Fruit fly (Drosophila melanogaster) whole organism, embryonic: Measurements from ENCODE around the gene hob.

Experiments used
- Abd-B ChIP-seq: fragments of 200-800 bp; sonication (Bioruptor generic); optimal IDR thresholded peaks from 2 replicates; lab custom pipeline; 2018; ENCODE audit warnings: missing biosample characterization, mild to moderate bottlenecking, missing genetic modification characterization, moderate library complexity
- Asciz ChIP-seq: fragments of 200-800 bp; sonication (Bioruptor generic); optimal IDR thresholded peaks from 2 replicates; lab custom pipeline; 2017; ENCODE audit warnings: missing biosample characterization, mild to moderate bottlenecking, missing genetic modification characterization, missing genetic modification reagents
- Atf-2 ChIP-seq: fragments of 200-800 bp; sonication (Bioruptor generic); optimal IDR thresholded peaks from 2 replicates; lab custom pipeline; 2016; ENCODE audit warnings: missing biosample characterization, missing genetic modification characterization
- Awh ChIP-seq: fragments of 200-800 bp; sonication (Bioruptor generic); IDR thresholded peaks from 2 replicates; pipeline ENCODE4, ENCODE4 v1.3.6; 2022; ENCODE audit warnings: missing biosample characterization, missing genetic modification characterization
- Bteb2 ChIP-seq: fragments of 200-800 bp; sonication (Bioruptor generic); optimal IDR thresholded peaks from 2 replicates; lab custom pipeline; 2016; ENCODE audit warnings: missing biosample characterization, missing genetic modification characterization
- CG11456 ChIP-seq: fragments of 200-800 bp; sonication (Bioruptor generic); IDR thresholded peaks from 3 replicates; pipeline ENCODE4 v1.3.6; 2022; ENCODE audit warnings: missing biosample characterization, missing genetic modification characterization
- CG11696 ChIP-seq: fragments of 200-800 bp; sonication (Bioruptor generic); IDR thresholded peaks from 2 replicates; pipeline ENCODE4 v1.3.6; 2022; ENCODE audit warnings: missing biosample characterization, missing genetic modification characterization
- CG1233 ChIP-seq: fragments of 200-800 bp; sonication (Bioruptor generic); optimal IDR thresholded peaks from 4 replicates; lab custom pipeline; 2018; ENCODE audit warnings: missing biosample characterization, mild to moderate bottlenecking, missing genetic modification characterization
- CG12659 ChIP-seq: fragments of 200-800 bp; sonication (Bioruptor generic); optimal IDR thresholded peaks from 3 replicates; lab custom pipeline; 2017; ENCODE audit warnings: mild to moderate bottlenecking, missing biosample characterization, missing genetic modification reagents, missing genetic modification characterization
- CG12942 ChIP-seq: fragments of 200-800 bp; sonication (Bioruptor generic); optimal IDR thresholded peaks from 3 replicates; lab custom pipeline; 2016; ENCODE audit warnings: missing biosample characterization, missing genetic modification characterization
- CG13775 ChIP-seq: fragments of 200-800 bp; sonication (Bioruptor generic); optimal IDR thresholded peaks from 3 replicates; lab custom pipeline; 2017; ENCODE audit warnings: missing biosample characterization, mild to moderate bottlenecking, missing genetic modification characterization
- CG14014 ChIP-seq: fragments of 200-800 bp; sonication (Bioruptor generic); IDR thresholded peaks from 2 replicates; pipeline ENCODE4 v1.3.6; 2022; ENCODE audit warnings: missing biosample characterization, missing genetic modification characterization
- CG14667 ChIP-seq: fragments of 200-800 bp; sonication (Bioruptor generic); IDR thresholded peaks from 2 replicates; pipeline ENCODE4 v1.3.6; 2022; ENCODE audit warnings: missing biosample characterization, missing genetic modification characterization
- CG17802 ChIP-seq: fragments of 200-800 bp; sonication (Bioruptor generic); optimal IDR thresholded peaks from 2 replicates; lab custom pipeline; 2018; ENCODE audit warnings: missing biosample characterization, mild to moderate bottlenecking, missing genetic modification characterization, moderate library complexity
- CG2116 ChIP-seq: fragments of 200-800 bp; sonication (Bioruptor generic); optimal IDR thresholded peaks from 3 replicates; lab custom pipeline; 2018; ENCODE audit warnings: missing biosample characterization, mild to moderate bottlenecking, missing genetic modification characterization
- CG2889 ChIP-seq: fragments of 200-800 bp; sonication (Bioruptor generic); IDR thresholded peaks from 3 replicates; pipeline ENCODE4 v1.3.6; 2022; ENCODE audit warnings: missing biosample characterization, missing genetic modification characterization
- CG31441 ChIP-seq: fragments of 200-800 bp; sonication (Bioruptor generic); IDR thresholded peaks from 2 replicates; pipeline ENCODE4 v1.3.6; 2022; ENCODE audit warnings: missing biosample characterization, missing genetic modification characterization
- CG33213 ChIP-seq: fragments of 200-800 bp; sonication (Bioruptor generic); optimal IDR thresholded peaks from 3 replicates; lab custom pipeline; 2016; ENCODE audit warnings: missing biosample characterization, missing genetic modification characterization
- CG4854 ChIP-seq: fragments of 200-800 bp; sonication (Bioruptor generic); optimal IDR thresholded peaks from 2 replicates; lab custom pipeline; 2016; ENCODE audit warnings: missing biosample characterization, missing genetic modification characterization, inconsistent platforms
- CG7271 ChIP-seq: fragments of 200-800 bp; sonication (Bioruptor generic); optimal IDR thresholded peaks from 2 replicates; lab custom pipeline; 2018; ENCODE audit warnings: missing biosample characterization, mild to moderate bottlenecking, missing genetic modification characterization, moderate library complexity
- CG7928 ChIP-seq: fragments of 200-800 bp; sonication (Bioruptor generic); optimal IDR thresholded peaks from 2 replicates; lab custom pipeline; 2017; ENCODE audit warnings: missing biosample characterization, mild to moderate bottlenecking, missing genetic modification characterization
- CG9609 ChIP-seq: fragments of 200-800 bp; sonication (Bioruptor generic); optimal IDR thresholded peaks from 3 replicates; lab custom pipeline; 2016; ENCODE audit warnings: missing biosample characterization, missing genetic modification characterization
- Dad ChIP-seq: fragments of 200-800 bp; sonication (Bioruptor generic); optimal IDR thresholded peaks from 3 replicates; lab custom pipeline; 2016; ENCODE audit warnings: missing biosample characterization, missing genetic modification characterization
- Dref ChIP-seq: fragments of 200-800 bp; sonication (Bioruptor generic); IDR thresholded peaks from 2 replicates; pipeline ENCODE4 v1.3.6; 2022; ENCODE audit warnings: missing biosample characterization, missing genetic modification characterization
- Drgx ChIP-seq: fragments of 200-800 bp; sonication (Bioruptor generic); IDR thresholded peaks from 2 replicates; pipeline ENCODE4 v1.3.6; 2022; ENCODE audit warnings: missing biosample characterization, missing genetic modification characterization
- E2f2 ChIP-seq: fragments of 200-800 bp; sonication (Bioruptor generic); IDR thresholded peaks from 2 replicates; pipeline ENCODE4 v1.3.6; 2022; ENCODE audit warnings: missing biosample characterization, missing genetic modification characterization
- Fer2 ChIP-seq: fragments of 200-800 bp; sonication (Bioruptor generic); optimal IDR thresholded peaks from 2 replicates; lab custom pipeline; 2018; ENCODE audit warnings: missing biosample characterization, mild to moderate bottlenecking, missing genetic modification characterization, moderate library complexity
- GATAe ChIP-seq: fragments of 200-800 bp; sonication (Bioruptor generic); conservative IDR thresholded peaks from 2 replicates; pipeline ENCODE4 v1.3.6; 2022; ENCODE audit warnings: missing biosample characterization, missing genetic modification characterization
- Hmr ChIP-seq: fragments of 200-800 bp; sonication (Bioruptor generic); optimal IDR thresholded peaks from 3 replicates; lab custom pipeline; 2017; ENCODE audit warnings: mild to moderate bottlenecking, missing biosample characterization, missing genetic modification reagents, missing genetic modification characterization
- Hr3 ChIP-seq: fragments of 200-800 bp; sonication (Bioruptor generic); optimal IDR thresholded peaks from 3 replicates; lab custom pipeline; 2016; ENCODE audit warnings: missing biosample characterization, missing genetic modification characterization
- Hsf ChIP-seq: fragments of 200-800 bp; sonication (Bioruptor generic); optimal IDR thresholded peaks from 3 replicates; lab custom pipeline; 2016; ENCODE audit warnings: missing biosample characterization, missing genetic modification characterization
- Lpt ChIP-seq: fragments of >200 bp; optimal IDR thresholded peaks from 2 replicates; lab custom pipeline; 2018; ENCODE audit warnings: missing biosample characterization, missing genetic modification characterization
- NFAT ChIP-seq: fragments of 200-800 bp; sonication (Bioruptor generic); IDR thresholded peaks from 2 replicates; pipeline ENCODE4 v1.3.6; 2022; ENCODE audit warnings: missing biosample characterization, missing genetic modification characterization
- Nf-YC ChIP-seq: fragments of 200-800 bp; optimal IDR thresholded peaks from 3 replicates; lab custom pipeline; 2019; ENCODE audit warnings: missing biosample characterization, mild to moderate bottlenecking, missing genetic modification characterization, moderate library complexity
- Poxn ChIP-seq: fragments of 200-800 bp; sonication (Bioruptor generic); IDR thresholded peaks from 2 replicates; pipeline ENCODE4 v1.3.6; 2022; ENCODE audit warnings: missing biosample characterization, missing genetic modification characterization
- TFAM ChIP-seq: fragments of 200-800 bp; sonication (Bioruptor generic); optimal IDR thresholded peaks from 2 replicates; lab custom pipeline; 2017; ENCODE audit warnings: missing biosample characterization, missing genetic modification characterization, inconsistent platforms
- abd-A ChIP-seq: fragments of 200-800 bp; sonication (Bioruptor generic); optimal IDR thresholded peaks from 3 replicates; lab custom pipeline; 2019; ENCODE audit warnings: missing biosample characterization, mild to moderate bottlenecking, missing genetic modification characterization, moderate library complexity
- cg ChIP-seq: fragments of 200-800 bp; sonication (Bioruptor generic); optimal IDR thresholded peaks from 3 replicates; lab custom pipeline; 2019; ENCODE audit warnings: missing biosample characterization, mild to moderate bottlenecking, missing genetic modification characterization, moderate library complexity
- corto ChIP-seq: fragments of 200-800 bp; sonication (Bioruptor generic); optimal IDR thresholded peaks from 2 replicates; lab custom pipeline; 2016; ENCODE audit warnings: missing biosample characterization, mild to moderate bottlenecking, missing genetic modification characterization, moderate library complexity
- en ChIP-seq: fragments of 200-800 bp; sonication (Bioruptor generic); optimal IDR thresholded peaks from 2 replicates; lab custom pipeline; 2016; ENCODE audit warnings: missing biosample characterization, missing genetic modification characterization
- kay ChIP-seq: fragments of 200-800 bp; sonication (Bioruptor generic); optimal IDR thresholded peaks from 2 replicates; lab custom pipeline; 2016; ENCODE audit warnings: missing biosample characterization, missing genetic modification characterization
- mirr ChIP-seq: fragments of 200-800 bp; sonication (Bioruptor generic); optimal IDR thresholded peaks from 3 replicates; lab custom pipeline; 2018; ENCODE audit warnings: missing biosample characterization, mild to moderate bottlenecking, missing genetic modification characterization
- nau ChIP-seq: fragments of 200-800 bp; sonication (Bioruptor generic); optimal IDR thresholded peaks from 3 replicates; lab custom pipeline; 2017; ENCODE audit warnings: missing biosample characterization, mild to moderate bottlenecking, missing genetic modification characterization, missing genetic modification reagents
- oc ChIP-seq: fragments of 200-800 bp; sonication (Bioruptor generic); optimal IDR thresholded peaks from 2 replicates; lab custom pipeline; 2018; ENCODE audit warnings: missing biosample characterization, mild to moderate bottlenecking, missing genetic modification characterization, moderate library complexity
- org-1 ChIP-seq: fragments of 200-800 bp; sonication (Bioruptor generic); optimal IDR thresholded peaks from 2 replicates; lab custom pipeline; 2017; ENCODE audit warnings: missing biosample characterization, missing genetic modification characterization
- ro ChIP-seq: fragments of 200-800 bp; sonication (Bioruptor generic); IDR thresholded peaks from 2 replicates; pipeline ENCODE4 v1.3.6; 2022; ENCODE audit warnings: missing biosample characterization, missing genetic modification characterization
- sima ChIP-seq: fragments of 200-800 bp; sonication (Bioruptor generic); optimal IDR thresholded peaks from 2 replicates; lab custom pipeline; 2016; ENCODE audit warnings: missing biosample characterization, missing genetic modification characterization
- slbo ChIP-seq: fragments of 200-800 bp; sonication (Bioruptor generic); IDR thresholded peaks from 2 replicates; pipeline ENCODE4 v1.3.6; 2022; ENCODE audit warnings: missing biosample characterization, missing genetic modification characterization
- tna ChIP-seq: fragments of 200-800 bp; sonication (Bioruptor generic); IDR thresholded peaks from 2 replicates; pipeline ENCODE4 v1.3.6; 2022; ENCODE audit warnings: missing biosample characterization, missing genetic modification characterization; ENCODE audit not compliant: partially characterized antibody
- trh ChIP-seq: fragments of 200-800 bp; sonication (Bioruptor generic); optimal IDR thresholded peaks from 2 replicates; lab custom pipeline; 2016; ENCODE audit warnings: missing biosample characterization, missing genetic modification characterization
- unpg ChIP-seq: fragments of 200-800 bp; sonication (Bioruptor generic); optimal IDR thresholded peaks from 3 replicates; lab custom pipeline; 2018; ENCODE audit warnings: missing biosample characterization, mild to moderate bottlenecking, missing genetic modification characterization, moderate library complexity
- vfl ChIP-seq: fragments of 200-800 bp; sonication (Bioruptor generic); optimal IDR thresholded peaks from 2 replicates; lab custom pipeline; 2016; ENCODE audit warnings: missing biosample characterization, missing genetic modification characterization
- z ChIP-seq: fragments of 200-800 bp; sonication (Bioruptor generic); IDR thresholded peaks from 3 replicates; pipeline ENCODE4 v1.3.6; 2022; ENCODE audit warnings: missing biosample characterization, missing genetic modification characterization

hob gene

dm6 chr3L:3164951-3165350 is 53.8 kb downstream of the hob start, which contains the start of gene CG32280 (continued):
- no peak for TF ChIP-seq CG7928 (GFP tag; lab: Kevin White, UChicago)
- TF ChIP-seq corto (GFP tag; lab: Kevin White, UChicago), result no peak
- no peak for TF ChIP-seq cg (GFP tag; lab: Kevin White, UChicago)
- TF ChIP-seq CG17802, result no peak
- peak; percentile 32 for TF ChIP-seq Dad
- peak; percentile 16; the same call in 1 of the 2 replicates for TF ChIP-seq CG14014 (GFP tag; lab: Robert Waterston, UW)
- no peak for TF ChIP-seq CG1233
- TF ChIP-seq tna (GFP tag; lab: Robert Waterston, UW), result peak; percentile 85
- no peak for TF ChIP-seq GATAe (GFP tag; lab: Robert Waterston, UW)
- TF ChIP-seq CG11456, result no peak
- peak; percentile 65 for TF ChIP-seq slbo (GFP tag; lab: Robert Waterston, UW)
- no peak for TF ChIP-seq Drgx (GFP tag; lab: Robert Waterston, UW)
- TF ChIP-seq Abd-B (GFP tag; lab: Kevin White, UChicago), result no peak
- no peak for TF ChIP-seq CG31441 (GFP tag; lab: Robert Waterston, UW)
- TF ChIP-seq Hr3 (GFP tag; lab: Kevin White, UChicago), result no peak
- no peak for TF ChIP-seq Poxn
- no peak for TF ChIP-seq oc
- no peak for TF ChIP-seq nau (GFP tag; lab: Kevin White, UChicago)
- no peak for TF ChIP-seq z (GFP tag; lab: Robert Waterston, UW)
- no peak for TF ChIP-seq CG11696 (GFP tag; lab: Robert Waterston, UW)
- TF ChIP-seq CG12942, result no peak
- TF ChIP-seq CG13775 (GFP tag; lab: Kevin White, UChicago), result no peak
- no peak for TF ChIP-seq Atf-2 (GFP tag; lab: Kevin White, UChicago)
- TF ChIP-seq Bteb2 (GFP tag; lab: Kevin White, UChicago), result peak; percentile 5
- no peak for TF ChIP-seq kay (GFP tag; lab: Kevin White, UChicago)
- no peak for TF ChIP-seq Hsf (GFP tag; lab: Kevin White, UChicago)
- TF ChIP-seq CG9609, result peak; percentile 20
- TF ChIP-seq CG2889 (GFP tag; lab: Robert Waterston, UW), result no peak
- TF ChIP-seq CG33213, result no peak
- TF ChIP-seq en (GFP tag; lab: Kevin White, UChicago), result no peak
- TF ChIP-seq Hmr (GFP tag; lab: Kevin White, UChicago), result no peak
- no peak for TF ChIP-seq Awh (GFP tag; lab: Robert Waterston, UW)
- TF ChIP-seq Asciz (GFP tag; lab: Kevin White, UChicago), result no peak
- TF ChIP-seq ro, result no peak
- TF ChIP-seq Fer2 (tag; lab: Kevin White, UChicago), result no peak
- peak; percentile 0 for TF ChIP-seq mirr (GFP tag; lab: Kevin White, UChicago)
- TF ChIP-seq unpg, result peak; percentile 20
- peak; percentile 20 for TF ChIP-seq Nf-YC
- TF ChIP-seq Dref (GFP tag; lab: Robert Waterston, UW), result peak; percentile 96
- peak; percentile 68 for TF ChIP-seq CG7271 (tag; lab: Kevin White, UChicago)
- TF ChIP-seq org-1 (GFP tag; lab: Kevin White, UChicago), result no peak
- no peak for TF ChIP-seq CG4854 (GFP tag; lab: Kevin White, UChicago)
- no peak for TF ChIP-seq sima (GFP tag; lab: Kevin White, UChicago)
- peak; percentile 45; the same call in 1 of the 2 replicates for TF ChIP-seq E2f2 (GFP tag; lab: Robert Waterston, UW)
- TF ChIP-seq TFAM, result no peak
- TF ChIP-seq vfl, result no peak
- peak; percentile 76 for TF ChIP-seq CG2116 (GFP tag; lab: Kevin White, UChicago)
- no peak for TF ChIP-seq abd-A
- TF ChIP-seq CG12659 (GFP tag; lab: Kevin White, UChicago), result peak; percentile 65
- TF ChIP-seq NFAT (GFP tag; lab: Robert Waterston, UW), result peak; percentile 40; the same call in 1 of the 2 replicates
- no peak for TF ChIP-seq Lpt (GFP tag; lab: Kevin White, UChicago)
- TF ChIP-seq trh (GFP tag; lab: Kevin White, UChicago), result no peak
- TF ChIP-seq CG14667 (GFP tag; lab: Robert Waterston, UW), result no peak
